Fruit fly (Drosophila melanogaster): ENCODE measurements around the gene Pdp1.

Gene Pdp1

DNA sequence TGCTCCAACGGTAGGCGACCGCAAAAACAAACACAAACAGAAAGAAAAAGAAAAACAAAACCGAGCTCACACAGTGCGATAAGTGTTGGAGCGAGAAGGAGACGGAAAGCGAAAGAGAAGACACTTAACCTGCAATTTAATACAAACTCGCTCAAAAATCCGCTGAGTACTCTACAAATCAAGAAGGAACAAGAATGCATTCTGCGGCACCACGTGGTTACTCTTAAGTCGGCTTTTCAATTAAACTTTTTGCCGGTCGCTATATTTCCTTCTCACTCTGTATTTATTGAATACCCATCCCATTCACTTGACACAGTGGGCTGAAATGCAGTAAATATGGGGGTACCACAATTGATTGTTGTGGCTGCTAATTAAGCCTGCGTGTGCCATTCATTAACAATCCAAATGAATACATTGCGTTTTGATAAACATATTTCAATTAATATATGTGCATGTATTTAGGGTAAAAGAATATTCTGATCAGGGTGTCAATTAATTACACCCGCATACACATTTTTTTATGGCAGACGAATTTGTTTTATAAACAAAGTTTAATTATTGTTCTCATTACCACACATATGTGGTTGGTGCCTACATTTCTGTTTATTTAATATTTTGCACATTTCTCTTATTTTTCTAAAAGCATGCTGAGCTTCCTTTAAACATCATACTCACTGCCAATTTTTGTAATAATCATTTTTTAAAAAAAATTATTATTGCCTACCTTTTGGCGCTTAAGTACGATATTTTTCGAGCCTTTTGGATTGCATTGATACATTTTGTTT is 4.7 kb downstream of the Pdp1 start (continued):
- TF ChIP-seq vvl (GFP tag; IDR thresholded peaks at IDR 0.05) (peak; percentile 10; the same call in 1 of the 2 replicates), CG6683 (GFP tag; optimal IDR thresholded peaks at IDR 0.05) (no peak), ase (GFP tag; IDR thresholded peaks at IDR 0.05) (peak; percentile 7; the same call in 1 of the 3 replicates), D19A (tag; optimal IDR thresholded peaks at IDR 0.05) (peak; percentile 20), HHEX (GFP tag; optimal IDR thresholded peaks at IDR 0.05) (peak; percentile 9), CG2129 (GFP tag; IDR thresholded peaks at IDR 0.05; ENCODE audit: partially characterized antibody) (no peak), kah (GFP tag; optimal IDR thresholded peaks at IDR 0.05) (no peak), Rfx (GFP tag; IDR thresholded peaks at IDR 0.05) (peak; percentile 56), BtbVII (GFP tag; optimal IDR thresholded peaks at IDR 0.05) (no peak), CG17829 (tag; optimal IDR thresholded peaks at IDR 0.05) (no peak), cas (GFP tag; IDR thresholded peaks at IDR 0.05) (no peak), Opbp (GFP tag; IDR thresholded peaks at IDR 0.05; ENCODE audit: partially characterized antibody) (no peak), hb (GFP tag; IDR thresholded peaks at IDR 0.05; ENCODE audit: partially characterized antibody) (no peak), chif (GFP tag; optimal IDR thresholded peaks at IDR 0.05) (peak in 1 of 2 experiments; percentile 26), CG11247 (GFP tag; IDR thresholded peaks at IDR 0.05) (peak; percentile 26; the same call in 1 of the 2 replicates), C15 (GFP tag; IDR thresholded peaks at IDR 0.05) (no peak), bbx (GFP tag; IDR thresholded peaks at IDR 0.05; ENCODE audit: partially characterized antibody) (no peak), CG11696 (GFP tag; IDR thresholded peaks at IDR 0.05) (no peak), Dp (GFP tag; optimal IDR thresholded peaks at IDR 0.05) (no peak), her (GFP tag; optimal IDR thresholded peaks at IDR 0.05) (no peak), ara (GFP tag; IDR thresholded peaks at IDR 0.05) (peak; percentile 31; the same call in 1 of the 2 replicates), CG3726 (GFP tag; IDR thresholded peaks at IDR 0.05) (no peak), kay (GFP tag; optimal IDR thresholded peaks at IDR 0.05) (no peak), ind (GFP tag; optimal IDR thresholded peaks at IDR 0.05) (peak; percentile 22), Optix (GFP tag; IDR thresholded peaks at IDR 0.05) (no peak), sqz (GFP tag; optimal IDR thresholded peaks at IDR 0.05) (no peak), Sox102F (GFP tag; optimal IDR thresholded peaks at IDR 0.05) (peak; percentile 21), nom (GFP tag; optimal IDR thresholded peaks at IDR 0.05) (peak; percentile 3), B-H2 (GFP tag; optimal IDR thresholded peaks at IDR 0.05) (peak; percentile 44), crp (GFP tag; optimal IDR thresholded peaks at IDR 0.05) (no peak), CG32532 (GFP tag; IDR thresholded peaks at IDR 0.05) (peak; percentile 55; the same call in 1 of the 2 replicates), tap (tag; optimal IDR thresholded peaks at IDR 0.05) (no peak), CG9817 (tag; optimal IDR thresholded peaks at IDR 0.05) (peak; percentile 28), dati (GFP tag; IDR thresholded peaks at IDR 0.05) (no peak), row (GFP tag; IDR thresholded peaks at IDR 0.05) (peak; percentile 58), mld (GFP tag; IDR thresholded peaks at IDR 0.05; ENCODE audit: partially characterized antibody) (no peak), cwo (GFP tag; optimal IDR thresholded peaks at IDR 0.05) (peak; percentile 8), lab (GFP tag; optimal IDR thresholded peaks at IDR 0.05) (peak; percentile 23), Tbp (GFP tag; optimal IDR thresholded peaks at IDR 0.05) (no peak), abd-A (tag; optimal IDR thresholded peaks at IDR 0.05) (no peak), CG12744 (GFP tag; optimal IDR thresholded peaks at IDR 0.05) (no peak)
